Fruit fly (Drosophila melanogaster) whole organism, prepupa: ENCODE results near the gene CG11905.

Source experiments
- Blimp-1 ChIP-seq: fragments of 200-800 bp; sonication (Bioruptor generic); optimal IDR thresholded peaks from 3 replicates; lab custom pipeline; 2017; ENCODE audit warnings: missing biosample characterization, missing genetic modification characterization, mild to moderate bottlenecking, moderate library complexity, missing genetic modification reagents
- CG10631 ChIP-seq: fragments of 200-800 bp; sonication (Bioruptor generic); optimal IDR thresholded peaks from 2 replicates; lab custom pipeline; 2016; ENCODE audit warnings: missing biosample characterization, missing genetic modification characterization
- CG10669 ChIP-seq: fragments of 200-800 bp; sonication (Bioruptor generic); optimal IDR thresholded peaks from 3 replicates; lab custom pipeline; 2018; ENCODE audit warnings: missing biosample characterization, mild to moderate bottlenecking, missing genetic modification characterization, moderate library complexity
- CG11294 ChIP-seq: fragments of 200-800 bp; sonication (Bioruptor generic); IDR thresholded peaks from 2 replicates; pipeline ENCODE4 v1.3.6; 2022; ENCODE audit warnings: missing biosample characterization, missing genetic modification characterization
- CG11902 ChIP-seq: fragments of 200-800 bp; sonication (Bioruptor generic); optimal IDR thresholded peaks from 3 replicates; lab custom pipeline; 2016; ENCODE audit warnings: missing biosample characterization, missing genetic modification characterization
- CG15336 ChIP-seq: fragments of 200-800 bp; sonication (Bioruptor generic); IDR thresholded peaks from 2 replicates; pipeline ENCODE4 v1.3.6; 2022; ENCODE audit warnings: missing biosample characterization, missing genetic modification characterization
- CG3032 ChIP-seq: fragments of 200-800 bp; optimal IDR thresholded peaks from 2 replicates; lab custom pipeline; 2019; ENCODE audit warnings: missing biosample characterization, mild to moderate bottlenecking, missing genetic modification characterization, moderate library complexity
- CG32006 ChIP-seq: fragments of 200-800 bp; sonication (Bioruptor generic); optimal IDR thresholded peaks from 3 replicates; lab custom pipeline; 2017; ENCODE audit warnings: missing biosample characterization, mild to moderate bottlenecking, missing genetic modification characterization
- CG34406 ChIP-seq: fragments of 200-800 bp; sonication (Bioruptor generic); optimal IDR thresholded peaks from 3 replicates; lab custom pipeline; 2016; ENCODE audit warnings: missing biosample characterization, missing genetic modification characterization
- CG3919 ChIP-seq: fragments of 200-800 bp; sonication (Bioruptor generic); optimal IDR thresholded peaks from 3 replicates; lab custom pipeline; 2016; ENCODE audit warnings: missing biosample characterization, missing genetic modification characterization
- CG6276 ChIP-seq: fragments of 200-800 bp; sonication (Bioruptor generic); optimal IDR thresholded peaks from 2 replicates; lab custom pipeline; 2017; ENCODE audit warnings: missing biosample characterization, mild to moderate bottlenecking, missing genetic modification characterization
- CG6792 ChIP-seq: fragments of 200-800 bp; sonication (Bioruptor generic); optimal IDR thresholded peaks from 3 replicates; lab custom pipeline; 2016; ENCODE audit warnings: missing biosample characterization, missing genetic modification characterization
- CG6808 ChIP-seq: fragments of 200-800 bp; sonication (Bioruptor generic); optimal IDR thresholded peaks from 3 replicates; lab custom pipeline; 2017; ENCODE audit warnings: missing biosample characterization, missing genetic modification characterization, mild to moderate bottlenecking, moderate library complexity, missing genetic modification reagents
- CG6854 ChIP-seq: fragments of 200-800 bp; sonication (Bioruptor generic); optimal IDR thresholded peaks from 2 replicates; lab custom pipeline; 2017; ENCODE audit warnings: missing biosample characterization, mild to moderate bottlenecking, missing genetic modification characterization
- CG7368 ChIP-seq: fragments of 200-800 bp; sonication (Bioruptor generic); optimal IDR thresholded peaks from 3 replicates; lab custom pipeline; 2016; ENCODE audit warnings: missing biosample characterization, missing genetic modification characterization
- CG8119 ChIP-seq: fragments of 200-800 bp; sonication (Bioruptor generic); IDR thresholded peaks from 3 replicates; pipeline ENCODE4 v1.3.6; 2022; ENCODE audit warnings: missing biosample characterization, missing genetic modification characterization
- CG8319 ChIP-seq: fragments of 200-800 bp; sonication (Bioruptor generic); optimal IDR thresholded peaks from 3 replicates; lab custom pipeline; 2016; ENCODE audit warnings: missing biosample characterization, missing genetic modification characterization
- CG8632 ChIP-seq: fragments of 200-800 bp; sonication (Bioruptor generic); optimal IDR thresholded peaks from 3 replicates; lab custom pipeline; 2016; ENCODE audit warnings: missing biosample characterization, missing genetic modification characterization
- CG9139 ChIP-seq: fragments of 200-800 bp; sonication (Bioruptor generic); optimal IDR thresholded peaks from 3 replicates; lab custom pipeline; 2017; ENCODE audit warnings: missing biosample characterization, mild to moderate bottlenecking, missing genetic modification characterization
- Eip78C ChIP-seq: fragments of 200-800 bp; sonication (Bioruptor generic); peaks from one replicate; lab custom pipeline; 2016; ENCODE audit warnings: missing biosample characterization, missing genetic modification characterization
- Eip93F ChIP-seq: fragments of 200-800 bp; sonication (Bioruptor generic); optimal IDR thresholded peaks from 2 replicates; lab custom pipeline; 2016; ENCODE audit warnings: missing biosample characterization, mild to moderate bottlenecking, missing genetic modification characterization
- Ets21C ChIP-seq: fragments of 200-800 bp; sonication (Bioruptor generic); optimal IDR thresholded peaks from 3 replicates; lab custom pipeline; 2016; ENCODE audit warnings: missing biosample characterization, missing genetic modification characterization
- Gug ChIP-seq: fragments of 200-800 bp; sonication (Bioruptor generic); IDR thresholded peaks from 2 replicates; pipeline ENCODE4 v1.3.6; 2022; ENCODE audit warnings: missing biosample characterization, missing genetic modification characterization
- Hr38 ChIP-seq: sonication (Bioruptor generic); optimal IDR thresholded peaks from 2 replicates; lab custom pipeline; 2016; ENCODE audit warnings: missing biosample characterization, missing genetic modification characterization
- Hr39 ChIP-seq: fragments of 200-800 bp; sonication (Bioruptor generic); optimal IDR thresholded peaks from 2 replicates; lab custom pipeline; 2016; ENCODE audit warnings: missing biosample characterization, missing genetic modification characterization
- Hr4 ChIP-seq: fragments of 200-800 bp; sonication (Bioruptor generic); optimal IDR thresholded peaks from 3 replicates; lab custom pipeline; 2016; ENCODE audit warnings: missing biosample characterization, missing genetic modification characterization
- Lpt ChIP-seq: fragments of 200-800 bp; sonication (Bioruptor generic); optimal IDR thresholded peaks from 3 replicates; lab custom pipeline; 2016; ENCODE audit warnings: missing biosample characterization, missing genetic modification characterization
- Sox102F ChIP-seq: fragments of 200-800 bp; sonication (Bioruptor generic); optimal IDR thresholded peaks from 2 replicates; lab custom pipeline; 2016; ENCODE audit warnings: missing biosample characterization, mild to moderate bottlenecking, missing genetic modification characterization
- Sox14 ChIP-seq: fragments of 200-800 bp; sonication (Bioruptor generic); optimal IDR thresholded peaks from 3 replicates; lab custom pipeline; 2016; ENCODE audit warnings: missing biosample characterization, missing genetic modification characterization
- Sox15 ChIP-seq: fragments of 200-800 bp; sonication (Bioruptor generic); optimal IDR thresholded peaks from 3 replicates; lab custom pipeline; 2016; ENCODE audit warnings: missing biosample characterization, missing genetic modification characterization
- achi ChIP-seq: fragments of 200-800 bp; sonication (Bioruptor generic); optimal IDR thresholded peaks from 3 replicates; lab custom pipeline; 2016; ENCODE audit warnings: missing biosample characterization, missing genetic modification characterization
- cyc ChIP-seq: fragments of 200-800 bp; sonication (Bioruptor generic); optimal IDR thresholded peaks from 3 replicates; lab custom pipeline; 2016; ENCODE audit warnings: missing biosample characterization, missing genetic modification characterization
- dac ChIP-seq: fragments of 200-800 bp; sonication (Bioruptor generic); optimal IDR thresholded peaks from 2 replicates; lab custom pipeline; 2017; ENCODE audit warnings: missing biosample characterization, mild to moderate bottlenecking, missing genetic modification characterization
- eg ChIP-seq: fragments of 200-800 bp; sonication (Bioruptor generic); IDR thresholded peaks from 3 replicates; pipeline ENCODE4 v1.3.6; 2022; ENCODE audit warnings: missing biosample characterization, missing genetic modification characterization
- esn ChIP-seq: fragments of 200-800 bp; sonication (Bioruptor generic); optimal IDR thresholded peaks from 2 replicates; lab custom pipeline; 2016; ENCODE audit warnings: missing biosample characterization, mild to moderate bottlenecking, missing genetic modification characterization, moderate library complexity
- fd59A ChIP-seq: fragments of 200-800 bp; sonication (Bioruptor generic); optimal IDR thresholded peaks from 2 replicates; lab custom pipeline; 2017; ENCODE audit warnings: missing biosample characterization, mild to moderate bottlenecking, missing genetic modification characterization, missing genetic modification reagents
- fd85E ChIP-seq: fragments of 200-800 bp; sonication (Bioruptor generic); optimal IDR thresholded peaks from 3 replicates; lab custom pipeline; 2016; ENCODE audit warnings: missing biosample characterization, missing genetic modification characterization
- fkh ChIP-seq: fragments of 200-800 bp; sonication (Bioruptor generic); optimal IDR thresholded peaks from 3 replicates; lab custom pipeline; 2017; ENCODE audit warnings: missing biosample characterization, mild to moderate bottlenecking, missing genetic modification characterization, moderate library complexity
- lz ChIP-seq: fragments of 200-800 bp; sonication (Bioruptor generic); optimal IDR thresholded peaks from 3 replicates; lab custom pipeline; 2016; ENCODE audit warnings: missing biosample characterization, missing genetic modification characterization
- net ChIP-seq: fragments of 200-800 bp; sonication (Bioruptor generic); optimal IDR thresholded peaks from 3 replicates; lab custom pipeline; 2016; ENCODE audit warnings: missing biosample characterization, missing genetic modification characterization
- salr ChIP-seq, 2 experiments: fragments of 200-800 bp; sonication (Bioruptor generic); optimal IDR thresholded peaks; 3 replicates each; lab custom pipeline; 2016 to 2018; ENCODE audit warnings: missing biosample characterization in 2 of 2, missing genetic modification characterization in 2 of 2, mild to moderate bottlenecking in 1 of 2
- ss ChIP-seq, 2 experiments: fragments of 200-800 bp; sonication (Bioruptor generic); optimal IDR thresholded peaks; 2 replicates in 1 of 2; 3 replicates in 1 of 2; lab custom pipeline; 2017 to 2018; ENCODE audit warnings: mild to moderate bottlenecking in 2 of 2, missing biosample characterization in 2 of 2, missing genetic modification characterization in 2 of 2, moderate library complexity in 1 of 2
- svp ChIP-seq: fragments of 200-800 bp; sonication (Bioruptor generic); peaks from one replicate; lab custom pipeline; 2016; ENCODE audit warnings: missing biosample characterization, missing genetic modification characterization

CG11905 gene

DNA sequence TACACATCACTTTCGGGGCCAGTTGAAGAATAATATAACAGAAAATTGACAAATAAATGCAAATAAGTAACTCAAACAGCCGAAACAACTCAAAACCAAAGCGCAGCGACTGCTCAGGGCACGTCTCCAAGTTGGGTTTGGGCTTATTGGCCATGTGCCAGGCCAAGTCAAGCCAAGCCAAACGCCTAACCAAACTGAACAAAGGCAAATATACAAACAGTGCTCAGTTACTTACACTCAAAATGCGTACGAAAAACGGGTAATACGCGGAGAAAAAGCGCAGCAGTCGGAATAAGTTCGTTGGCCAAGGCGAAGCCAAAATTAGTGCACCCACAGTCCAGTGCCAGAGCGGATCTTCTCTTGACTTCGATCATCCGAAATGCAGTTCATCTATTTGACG lies 12.4 kb downstream of the CG11905 start, which contains the start of gene CG13028:
CG13028 (plus strand) TSS at position 301 of the 400 bp plus-strand sequence.
- TF ChIP-seq CG6276 (GFP tag; lab: Kevin White, UChicago) (no peak), CG8119 (GFP tag; lab: Robert Waterston, UW) (no peak), Hr4 (no peak), eg (GFP tag; lab: Robert Waterston, UW) (no peak), ss (GFP tag; optimal IDR thresholded peaks at IDR 0.05; lab: Kevin White, UChicago) (no peak), Sox15 (GFP tag; lab: Kevin White, UChicago) (no peak), CG7368 (GFP tag; lab: Kevin White, UChicago) (no peak), CG15336 (GFP tag; lab: Robert Waterston, UW) (no peak), fd85E (GFP tag; lab: Kevin White, UChicago) (no peak), lz (no peak)

dm6 chr3L:16917409-16918173 lies 17.7 kb downstream of the CG11905 start:
- TF ChIP-seq CG11294 (GFP tag; lab: Robert Waterston, UW) (no peak), Eip78C (GFP tag; lab: Kevin White, UChicago) (peak; percentile 54), Blimp-1 (GFP tag; lab: Kevin White, UChicago) (peak; percentile 1)

DNA sequence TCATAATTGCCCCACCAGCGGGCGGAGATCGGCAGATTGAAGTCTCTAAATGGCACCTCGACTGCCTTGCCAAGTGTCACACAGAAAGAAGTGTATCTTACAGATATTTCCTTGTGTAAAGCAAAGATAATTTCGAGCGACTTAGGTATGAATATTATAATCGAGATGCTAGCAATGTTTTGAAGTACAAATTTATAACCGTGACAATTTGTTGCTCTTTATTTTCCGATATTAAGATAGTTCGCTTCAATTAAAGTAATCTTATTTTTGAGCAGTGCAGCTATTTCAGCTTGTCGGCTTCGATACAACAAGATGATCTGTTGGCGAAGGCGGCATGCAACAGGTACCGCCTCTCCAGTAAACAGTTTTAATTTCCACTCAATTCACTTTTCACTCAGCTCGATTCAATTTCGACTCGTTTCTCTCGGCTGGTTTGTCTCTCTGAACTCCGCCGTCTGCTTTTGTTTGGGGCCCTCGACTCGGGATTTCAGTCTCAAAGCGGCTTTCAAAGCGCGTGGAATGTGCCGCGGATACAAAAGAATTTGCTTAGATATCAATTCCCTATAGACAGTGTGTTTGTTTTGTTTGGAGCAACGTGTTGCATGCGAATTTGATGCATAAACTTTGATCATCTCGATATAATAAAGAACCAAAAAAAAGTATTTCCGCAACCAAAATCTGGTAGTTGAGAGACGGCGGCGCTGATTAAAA lies 19.4 kb downstream of the CG11905 start:
- peak; percentile 78 for TF ChIP-seq Lpt (GFP tag; lab: Kevin White, UChicago)
- TF ChIP-seq Sox102F (GFP tag; lab: Kevin White, UChicago), result peak; percentile 26
- TF ChIP-seq net (GFP tag; lab: Kevin White, UChicago), result peak; percentile 81
- peak; percentile 91 for TF ChIP-seq eg (GFP tag; lab: Robert Waterston, UW)
- TF ChIP-seq fd85E (GFP tag; lab: Kevin White, UChicago), result peak; percentile 60
- TF ChIP-seq Sox15 (GFP tag; lab: Kevin White, UChicago), result no peak
- TF ChIP-seq cyc (GFP tag; lab: Kevin White, UChicago), result peak; percentile 37
- peak; percentile 59 for TF ChIP-seq CG9139 (GFP tag; lab: Kevin White, UChicago)
- no peak for TF ChIP-seq CG11902 (GFP tag; lab: Kevin White, UChicago)
- peak; percentile 67 for TF ChIP-seq dac (GFP tag; lab: Kevin White, UChicago)
- peak; percentile 54 for TF ChIP-seq esn (GFP tag; lab: Kevin White, UChicago)
- TF ChIP-seq Gug, result peak; percentile 83
- peak; percentile 90; the same call in 2 of the 3 replicates for TF ChIP-seq CG8119 (GFP tag; lab: Robert Waterston, UW)
- no peak for TF ChIP-seq CG6854 (GFP tag; lab: Kevin White, UChicago)
- no peak for TF ChIP-seq Hr38 (GFP tag; lab: Kevin White, UChicago)
- TF ChIP-seq CG3919 (GFP tag; lab: Kevin White, UChicago), result peak; percentile 89
- TF ChIP-seq lz, result peak; percentile 5
- TF ChIP-seq CG8319 (GFP tag; lab: Kevin White, UChicago), result peak; percentile 71
- TF ChIP-seq Hr39 (GFP tag; lab: Kevin White, UChicago), result peak; percentile 24
- TF ChIP-seq Eip93F (GFP tag; lab: Kevin White, UChicago), result no peak
- TF ChIP-seq achi, result peak; percentile 78
- peak; percentile 91 for TF ChIP-seq CG32006 (GFP tag; lab: Kevin White, UChicago)
- TF ChIP-seq CG6808 (GFP tag; lab: Kevin White, UChicago), result peak; percentile 65
- peak; percentile 89 for TF ChIP-seq CG15336 (GFP tag; lab: Robert Waterston, UW)
- TF ChIP-seq svp (GFP tag; lab: Kevin White, UChicago), result no peak
- no peak for TF ChIP-seq Blimp-1 (GFP tag; lab: Kevin White, UChicago)
- peak; percentile 71 for TF ChIP-seq CG11294 (GFP tag; lab: Robert Waterston, UW)
- TF ChIP-seq CG7368 (GFP tag; lab: Kevin White, UChicago), result peak; percentile 71
- TF ChIP-seq CG3032 (tag; lab: Kevin White, UChicago), result peak; percentile 74
- peak; percentile 61 for TF ChIP-seq CG34406 (GFP tag; lab: Kevin White, UChicago)
- peak; percentile 79 for TF ChIP-seq CG10669 (GFP tag; lab: Kevin White, UChicago)
- peak; percentile 70 for TF ChIP-seq Sox14 (GFP tag; lab: Kevin White, UChicago)
- TF ChIP-seq Ets21C (GFP tag; lab: Kevin White, UChicago), result no peak
- peak; percentile 10 for TF ChIP-seq fkh (GFP tag; lab: Kevin White, UChicago)
- TF ChIP-seq CG8632 (GFP tag; lab: Kevin White, UChicago), result peak; percentile 58
- TF ChIP-seq CG6792, result peak; percentile 55
- peak; percentile 93 for TF ChIP-seq CG6276 (GFP tag; lab: Kevin White, UChicago)
- peak; percentile 73 for TF ChIP-seq CG10631 (GFP tag; lab: Kevin White, UChicago)
- peak; percentile 65 for TF ChIP-seq fd59A
- peak; percentile 35 to 83 for TF ChIP-seq salr (GFP tag; optimal IDR thresholded peaks at IDR 0.05; lab: Kevin White, UChicago)
